Worm (Caenorhabditis elegans) whole organism, L2 larva: ENCODE measurements around the gene F27B3.6.

Experiments
- C34F6.9 ChIP-seq: fragments of 150-350 bp; optimal IDR thresholded peaks from 2 replicates; lab custom pipeline; 2014; ENCODE audit warnings: missing biosample characterization, missing genetic modification characterization
- F13H6.1 ChIP-seq: sonication (generic microtip); optimal IDR thresholded peaks from 2 replicates; lab custom pipeline; 2016; ENCODE audit warnings: missing genetic modification characterization, missing compliant biosample characterization
- R02D3.7 ChIP-seq: fragments of 150-350 bp; optimal IDR thresholded peaks from 2 replicates; lab custom pipeline; 2014; ENCODE audit warnings: missing biosample characterization, missing genetic modification characterization
- Y55F3AM.14 ChIP-seq: fragments of 200-800 bp; sonication (Bioruptor generic); optimal IDR thresholded peaks from 2 replicates; lab custom pipeline; 2018; ENCODE audit warnings: mild to moderate bottlenecking, missing genetic modification characterization, missing compliant biosample characterization
- ZK546.5 ChIP-seq: sonication (generic microtip); optimal IDR thresholded peaks from 2 replicates; lab custom pipeline; 2017; ENCODE audit warnings: missing biosample characterization, missing genetic modification characterization
- alr-1 ChIP-seq: fragments of 150-350 bp; optimal IDR thresholded peaks from 2 replicates; lab custom pipeline; 2014; ENCODE audit warnings: missing biosample characterization, missing genetic modification characterization
- ama-1 ChIP-seq: fragments of 150-350 bp; optimal IDR thresholded peaks from 2 replicates; lab custom pipeline; 2018; ENCODE audit warnings: inconsistent platforms
- blmp-1 ChIP-seq: sonication (generic microtip); optimal IDR thresholded peaks from 2 replicates; lab custom pipeline; 2017; ENCODE audit warnings: missing genetic modification characterization, mild to moderate bottlenecking, missing compliant biosample characterization, antibody characterized with exemption, moderate library complexity; ENCODE audit not compliant: insufficient read depth
- ceh-16 ChIP-seq: fragments of 150-350 bp; optimal IDR thresholded peaks from 2 replicates; lab custom pipeline; 2014; ENCODE audit warnings: missing biosample characterization, missing genetic modification characterization
- ceh-82 ChIP-seq: fragments of 150-350 bp; optimal IDR thresholded peaks from 2 replicates; lab custom pipeline; 2014; ENCODE audit warnings: missing biosample characterization, missing genetic modification characterization
- crh-2 ChIP-seq: sonication (generic microtip); optimal IDR thresholded peaks from 2 replicates; lab custom pipeline; 2017; ENCODE audit warnings: missing biosample characterization, missing genetic modification characterization
- dmd-4 ChIP-seq: sonication (generic microtip); optimal IDR thresholded peaks from 2 replicates; lab custom pipeline; 2017; ENCODE audit warnings: missing biosample characterization, missing genetic modification characterization
- egl-27 ChIP-seq: sonication (generic microtip); optimal IDR thresholded peaks from 3 replicates; lab custom pipeline; 2017; ENCODE audit warnings: missing biosample characterization, missing genetic modification reagents, missing genetic modification characterization
- elt-1 ChIP-seq: fragments of 150-350 bp; optimal IDR thresholded peaks from 2 replicates; lab custom pipeline; 2014; ENCODE audit warnings: missing biosample characterization, missing genetic modification characterization
- elt-3 ChIP-seq: sonication (generic microtip); optimal IDR thresholded peaks from 2 replicates; lab custom pipeline; 2017; ENCODE audit warnings: missing biosample characterization, missing genetic modification characterization
- fos-1 ChIP-seq: fragments of 150-350 bp; optimal IDR thresholded peaks from 2 replicates; lab custom pipeline; 2014; ENCODE audit warnings: missing biosample characterization, missing genetic modification characterization
- gmeb-1 ChIP-seq: fragments of 150-350 bp; optimal IDR thresholded peaks from 2 replicates; lab custom pipeline; 2014; ENCODE audit warnings: missing biosample characterization, missing genetic modification characterization
- lin-11 ChIP-seq: fragments of 150-350 bp; sonication (generic microtip); optimal IDR thresholded peaks from 2 replicates; lab custom pipeline; 2014; ENCODE audit warnings: missing biosample characterization, missing genetic modification characterization, inconsistent platforms, mixed read lengths
- lin-13 ChIP-seq: fragments of 150-350 bp; optimal IDR thresholded peaks from 2 replicates; lab custom pipeline; 2014; ENCODE audit warnings: missing biosample characterization, missing genetic modification reagents, missing genetic modification characterization
- lin-39 ChIP-seq: fragments of 150-350 bp; optimal IDR thresholded peaks from 2 replicates; lab custom pipeline; 2014; ENCODE audit warnings: missing biosample characterization, missing genetic modification reagents, missing genetic modification characterization
- lsy-2 ChIP-seq, 2 experiments: fragments of 150-350 bp in 1 of 2; sonication (generic microtip) in 1 of 2; optimal IDR thresholded peaks; 2 replicates each; lab custom pipeline; 2014 to 2017; ENCODE audit warnings: missing biosample characterization in 2 of 2, missing genetic modification characterization in 2 of 2
- mab-5 ChIP-seq: fragments of 150-350 bp; optimal IDR thresholded peaks from 2 replicates; lab custom pipeline; 2014; ENCODE audit warnings: missing biosample characterization, missing genetic modification characterization
- mbf-1 ChIP-seq: sonication (generic microtip); optimal IDR thresholded peaks from 2 replicates; lab custom pipeline; 2017; ENCODE audit warnings: missing biosample characterization, missing genetic modification characterization
- mdl-1 ChIP-seq, 2 experiments: fragments of 150-350 bp in 1 of 2; sonication (generic microtip) in 1 of 2; optimal IDR thresholded peaks; 2 replicates each; lab custom pipeline; 2017; ENCODE audit warnings: missing biosample characterization in 2 of 2, missing genetic modification characterization in 2 of 2
- nhr-10 ChIP-seq: sonication (generic microtip); optimal IDR thresholded peaks from 2 replicates; lab custom pipeline; 2017; ENCODE audit warnings: missing biosample characterization, missing genetic modification characterization
- nhr-11 ChIP-seq: fragments of 150-350 bp; optimal IDR thresholded peaks from 2 replicates; lab custom pipeline; 2014; ENCODE audit warnings: missing biosample characterization, missing genetic modification characterization
- nhr-12 ChIP-seq: fragments of 150-350 bp; optimal IDR thresholded peaks from 2 replicates; lab custom pipeline; 2014; ENCODE audit warnings: missing biosample characterization, missing genetic modification characterization
- nhr-129 ChIP-seq: fragments of 150-350 bp; optimal IDR thresholded peaks from 2 replicates; lab custom pipeline; 2014; ENCODE audit warnings: missing biosample characterization, missing genetic modification characterization
- nhr-21 ChIP-seq: fragments of 150-350 bp; optimal IDR thresholded peaks from 2 replicates; lab custom pipeline; 2014; ENCODE audit warnings: missing biosample characterization, missing genetic modification characterization
- nhr-23 ChIP-seq: fragments of 150-350 bp; optimal IDR thresholded peaks from 2 replicates; lab custom pipeline; 2014; ENCODE audit warnings: missing biosample characterization, missing genetic modification reagents, missing genetic modification characterization
- nhr-237 ChIP-seq: fragments of 150-350 bp; optimal IDR thresholded peaks from 2 replicates; lab custom pipeline; 2014; ENCODE audit warnings: missing biosample characterization, missing genetic modification characterization
- nhr-25 ChIP-seq: fragments of 150-350 bp; sonication (generic microtip); optimal IDR thresholded peaks from 3 replicates; lab custom pipeline; 2014; ENCODE audit warnings: missing biosample characterization, missing genetic modification characterization
- nhr-6 ChIP-seq: fragments of 150-350 bp; optimal IDR thresholded peaks from 2 replicates; lab custom pipeline; 2014; ENCODE audit warnings: missing biosample characterization, missing genetic modification characterization
- nhr-77 ChIP-seq: fragments of 150-350 bp; optimal IDR thresholded peaks from 2 replicates; lab custom pipeline; 2014; ENCODE audit warnings: missing biosample characterization, missing genetic modification characterization
- peb-1 ChIP-seq: fragments of 150-350 bp; optimal IDR thresholded peaks from 2 replicates; lab custom pipeline; 2014; ENCODE audit warnings: missing biosample characterization, missing genetic modification characterization
- sem-4 ChIP-seq: fragments of 150-350 bp; optimal IDR thresholded peaks from 2 replicates; lab custom pipeline; 2014; ENCODE audit warnings: missing biosample characterization, missing genetic modification reagents, missing genetic modification characterization
- skn-1 ChIP-seq: sonication (generic microtip); optimal IDR thresholded peaks from 2 replicates; lab custom pipeline; 2017; ENCODE audit warnings: missing biosample characterization, missing genetic modification characterization
- sma-3 ChIP-seq: sonication (generic microtip); optimal IDR thresholded peaks from 2 replicates; lab custom pipeline; 2016; ENCODE audit warnings: missing genetic modification reagents, missing genetic modification characterization, missing compliant biosample characterization
- sma-9 ChIP-seq, 2 experiments: fragments of 150-350 bp in 1 of 2; sonication (generic microtip) in 1 of 2; optimal IDR thresholded peaks; 2 replicates each; lab custom pipeline; 2014 to 2016; ENCODE audit warnings: missing genetic modification characterization in 2 of 2, mild to moderate bottlenecking in 1 of 2, missing biosample characterization in 1 of 2, missing compliant biosample characterization in 1 of 2, missing genetic modification reagents in 1 of 2, moderate library complexity in 1 of 2
- snpc-4 ChIP-seq: fragments of 150-350 bp; optimal IDR thresholded peaks from 2 replicates; lab custom pipeline; 2014; ENCODE audit warnings: missing biosample characterization, missing genetic modification characterization
- unc-39 ChIP-seq: fragments of 150-350 bp; optimal IDR thresholded peaks from 2 replicates; lab custom pipeline; 2014; ENCODE audit warnings: missing biosample characterization, missing genetic modification characterization
- unc-55 ChIP-seq: fragments of 150-350 bp; sonication (generic microtip); optimal IDR thresholded peaks from 3 replicates; lab custom pipeline; 2014; ENCODE audit warnings: missing biosample characterization, missing genetic modification reagents, missing genetic modification characterization
- unc-62 ChIP-seq: fragments of 150-350 bp; optimal IDR thresholded peaks from 2 replicates; lab custom pipeline; 2014; ENCODE audit warnings: missing biosample characterization, missing genetic modification reagents, missing genetic modification characterization
- zag-1 ChIP-seq: fragments of 150-350 bp; optimal IDR thresholded peaks from 2 replicates; lab custom pipeline; 2014; ENCODE audit warnings: missing biosample characterization, missing genetic modification characterization
- ztf-1 ChIP-seq: fragments of 200-800 bp; sonication (Bioruptor generic); conservative IDR thresholded peaks from 2 replicates; pipeline ENCODE4 v1.3.6; 2022; ENCODE audit warnings: missing genetic modification characterization, missing compliant biosample characterization
- ztf-11 ChIP-seq: sonication (generic microtip); optimal IDR thresholded peaks from 2 replicates; lab custom pipeline; 2017; ENCODE audit warnings: missing biosample characterization, missing genetic modification characterization
- ztf-4 ChIP-seq: fragments of 150-350 bp; optimal IDR thresholded peaks from 2 replicates; lab custom pipeline; 2014; ENCODE audit warnings: missing biosample characterization, missing genetic modification characterization

The F27B3.6 gene

ce11 chrIII:6624872-6625271 lies 46.5 kb upstream of the F27B3.6 start, which contains the start of gene copd-1:
TSS of gene copd-1 (minus strand) at chrIII:6624972.
- no peak for TF ChIP-seq Y55F3AM.14 (GFP tag; lab: Kevin White, UChicago)
- TF ChIP-seq mdl-1 (tag; optimal IDR thresholded peaks at IDR 0.05; lab: Kevin White, UChicago): no peak
- TF ChIP-seq C34F6.9 (tag; lab: Kevin White, UChicago): no peak
- no peak for TF ChIP-seq R02D3.7 (tag; lab: Kevin White, UChicago)
- TF ChIP-seq lin-11: no peak
- TF ChIP-seq alr-1 (tag; lab: Kevin White, UChicago): no peak
- TF ChIP-seq elt-3 (tag; lab: Kevin White, UChicago): no peak
- TF ChIP-seq nhr-129 (tag; lab: Kevin White, UChicago): no peak
- TF ChIP-seq nhr-6: no peak
- TF ChIP-seq unc-39 (tag; lab: Kevin White, UChicago): no peak
- no peak for TF ChIP-seq ama-1 (lab: Kevin White, UChicago)
- TF ChIP-seq lin-13 (GFP tag; lab: Kevin White, UChicago): no peak
- no peak for TF ChIP-seq ztf-4
- TF ChIP-seq peb-1 (tag; lab: Kevin White, UChicago): no peak
- TF ChIP-seq F13H6.1 (tag; lab: Kevin White, UChicago): no peak
- no peak for TF ChIP-seq snpc-4 (tag; lab: Kevin White, UChicago)
- no peak for TF ChIP-seq skn-1

ce11 chrIII:6619952-6620351 lies 41.5 kb upstream of the F27B3.6 start, which contains the start of gene C13B9.2:
TSS of gene C13B9.2 (plus strand) at chrIII:6620252.
- TF ChIP-seq unc-39 (tag; lab: Kevin White, UChicago) (no peak), nhr-21 (tag; lab: Kevin White, UChicago) (no peak), sem-4 (tag; lab: Kevin White, UChicago) (no peak), F13H6.1 (tag; lab: Kevin White, UChicago) (no peak), fos-1 (no peak), elt-3 (tag; lab: Kevin White, UChicago) (no peak), nhr-11 (no peak), peb-1 (tag; lab: Kevin White, UChicago) (no peak), lin-11 (no peak)

ce11 chrIII:6615064-6615463 lies 36.7 kb upstream of the F27B3.6 start, which contains the start of gene cmtr-2:
TSS of gene cmtr-2 (plus strand) at chrIII:6615414.
- no peak for TF ChIP-seq elt-3 (tag; lab: Kevin White, UChicago)
- TF ChIP-seq sma-9 (GFP tag; optimal IDR thresholded peaks at IDR 0.05; lab: Kevin White, UChicago): peak; percentile 28
- TF ChIP-seq sma-9 (tag; optimal IDR thresholded peaks at IDR 0.05; lab: Kevin White, UChicago): no peak
- TF ChIP-seq egl-27: no peak
- TF ChIP-seq nhr-23 (tag; lab: Kevin White, UChicago): no peak
- no peak for TF ChIP-seq blmp-1 (tag; lab: Kevin White, UChicago)
- TF ChIP-seq unc-62: no peak
- no peak for TF ChIP-seq mbf-1
- TF ChIP-seq lin-11: no peak
- no peak for TF ChIP-seq ztf-11 (tag; lab: Kevin White, UChicago)
- peak; percentile 96 for TF ChIP-seq gmeb-1 (tag; lab: Kevin White, UChicago)
- TF ChIP-seq ama-1 (lab: Kevin White, UChicago): no peak
- no peak for TF ChIP-seq sma-3 (GFP tag; lab: Kevin White, UChicago)
- no peak for TF ChIP-seq elt-1 (tag; lab: Kevin White, UChicago)
- TF ChIP-seq ceh-82 (tag; lab: Kevin White, UChicago): no peak
- TF ChIP-seq Y55F3AM.14 (GFP tag; lab: Kevin White, UChicago): no peak
- no peak for TF ChIP-seq unc-39 (tag; lab: Kevin White, UChicago)
- TF ChIP-seq zag-1 (tag; lab: Kevin White, UChicago): no peak
- TF ChIP-seq nhr-77 (tag; lab: Kevin White, UChicago): no peak
- TF ChIP-seq crh-2 (tag; lab: Kevin White, UChicago): peak; percentile 51
- TF ChIP-seq lin-39 (tag; lab: Kevin White, UChicago): no peak
- TF ChIP-seq ztf-4: no peak
- no peak for TF ChIP-seq nhr-12 (tag; lab: Kevin White, UChicago)
- TF ChIP-seq ceh-16: no peak
- TF ChIP-seq nhr-10 (tag; lab: Kevin White, UChicago): no peak
- peak; percentile 38 for TF ChIP-seq lin-13 (GFP tag; lab: Kevin White, UChicago)
- TF ChIP-seq R02D3.7 (tag; lab: Kevin White, UChicago): no peak
- TF ChIP-seq mab-5 (tag; lab: Kevin White, UChicago): peak; percentile 13
- TF ChIP-seq ztf-1 (GFP tag; lab: Robert Waterston, UW): no peak
- no peak for TF ChIP-seq alr-1 (tag; lab: Kevin White, UChicago)
- no peak for TF ChIP-seq skn-1
- TF ChIP-seq nhr-11: no peak
- TF ChIP-seq nhr-237 (tag; lab: Kevin White, UChicago): no peak
- TF ChIP-seq nhr-6: no peak
- no peak for TF ChIP-seq dmd-4
- peak; percentile 7 for TF ChIP-seq nhr-21 (tag; lab: Kevin White, UChicago)
- peak; percentile 81 for TF ChIP-seq unc-55 (GFP tag; lab: Kevin White, UChicago)
- no peak for TF ChIP-seq snpc-4 (tag; lab: Kevin White, UChicago)
- no peak for TF ChIP-seq ZK546.5 (tag; lab: Kevin White, UChicago)
- TF ChIP-seq mdl-1 (tag; optimal IDR thresholded peaks at IDR 0.05; lab: Kevin White, UChicago): no peak
- no peak for TF ChIP-seq sem-4 (tag; lab: Kevin White, UChicago)
- peak; percentile 23 to 77 for TF ChIP-seq lsy-2 (tag; optimal IDR thresholded peaks at IDR 0.05; lab: Kevin White, UChicago)
- no peak for TF ChIP-seq nhr-25
- TF ChIP-seq fos-1: peak; percentile 27
- peak; percentile 68 for TF ChIP-seq C34F6.9 (tag; lab: Kevin White, UChicago)
- no peak for TF ChIP-seq F13H6.1 (tag; lab: Kevin White, UChicago)
